Fruit fly (Drosophila melanogaster) whole organism, embryonic: ENCODE results near the gene CG14431.

Experiments used
- CG1024 ChIP-seq: fragments of 200-800 bp; sonication (Bioruptor generic); IDR thresholded peaks from 2 replicates; pipeline ENCODE4 v1.3.6; 2022; ENCODE audit warnings: missing biosample characterization, missing genetic modification characterization
- CG10654 ChIP-seq: fragments of 200-800 bp; sonication (Bioruptor generic); optimal IDR thresholded peaks from 2 replicates; lab custom pipeline; 2016; ENCODE audit warnings: missing biosample characterization, missing genetic modification characterization
- CG11456 ChIP-seq: fragments of 200-800 bp; sonication (Bioruptor generic); IDR thresholded peaks from 3 replicates; pipeline ENCODE4 v1.3.6; 2022; ENCODE audit warnings: missing biosample characterization, missing genetic modification characterization
- CG11504 ChIP-seq: fragments of 200-800 bp; sonication (Bioruptor generic); optimal IDR thresholded peaks from 3 replicates; lab custom pipeline; 2019; ENCODE audit warnings: missing biosample characterization, mild to moderate bottlenecking, missing genetic modification characterization, moderate library complexity
- CG12071 ChIP-seq: fragments of 200-800 bp; sonication (Bioruptor generic); optimal IDR thresholded peaks from 3 replicates; lab custom pipeline; 2018; ENCODE audit warnings: missing biosample characterization, mild to moderate bottlenecking, missing genetic modification characterization
- CG15479 ChIP-seq: fragments of 200-800 bp; sonication (Bioruptor generic); optimal IDR thresholded peaks from 3 replicates; lab custom pipeline; 2019; ENCODE audit warnings: missing biosample characterization, mild to moderate bottlenecking, missing genetic modification characterization, moderate library complexity
- CG1603 ChIP-seq: fragments of 200-800 bp; sonication (Bioruptor generic); optimal IDR thresholded peaks from 2 replicates; lab custom pipeline; 2019; ENCODE audit warnings: missing biosample characterization, mild to moderate bottlenecking, missing genetic modification characterization, moderate library complexity
- CG1792 ChIP-seq: fragments of 200-800 bp; sonication (Bioruptor generic); optimal IDR thresholded peaks from 2 replicates; lab custom pipeline; 2016; ENCODE audit warnings: missing biosample characterization, missing genetic modification characterization
- CG18011 ChIP-seq: fragments of 200-800 bp; sonication (Bioruptor generic); optimal IDR thresholded peaks from 2 replicates; lab custom pipeline; 2017; ENCODE audit warnings: missing biosample characterization, missing genetic modification characterization, mild to moderate bottlenecking, moderate library complexity, missing genotype
- CG18262 ChIP-seq: fragments of 200-800 bp; optimal IDR thresholded peaks from 3 replicates; lab custom pipeline; 2019; ENCODE audit warnings: missing biosample characterization, mild to moderate bottlenecking, missing genetic modification characterization, moderate library complexity
- CG2712 ChIP-seq: fragments of 200-800 bp; optimal IDR thresholded peaks from 3 replicates; lab custom pipeline; 2019; ENCODE audit warnings: missing biosample characterization, mild to moderate bottlenecking, missing genetic modification characterization, moderate library complexity
- CG3065 ChIP-seq: fragments of 200-800 bp; sonication (Bioruptor generic); optimal IDR thresholded peaks from 2 replicates; lab custom pipeline; 2016; ENCODE audit warnings: missing biosample characterization, missing genetic modification characterization
- CG3163 ChIP-seq: fragments of 200-800 bp; sonication (Bioruptor generic); optimal IDR thresholded peaks from 3 replicates; lab custom pipeline; 2016; ENCODE audit warnings: missing biosample characterization, missing genetic modification characterization
- CG3995 ChIP-seq: fragments of 200-800 bp; sonication (Bioruptor generic); optimal IDR thresholded peaks from 3 replicates; lab custom pipeline; 2016; ENCODE audit warnings: missing biosample characterization, missing genetic modification characterization
- CG4404 ChIP-seq: fragments of 200-800 bp; sonication (Bioruptor generic); IDR thresholded peaks from 2 replicates; pipeline ENCODE4 v1.3.6; 2022; ENCODE audit warnings: missing biosample characterization, missing genetic modification characterization
- CG4707 ChIP-seq: fragments of 200-800 bp; sonication (Bioruptor generic); optimal IDR thresholded peaks from 2 replicates; lab custom pipeline; 2018; ENCODE audit warnings: missing biosample characterization, mild to moderate bottlenecking, missing genetic modification characterization, moderate library complexity
- CG5245 ChIP-seq: fragments of 200-800 bp; sonication (Bioruptor generic); optimal IDR thresholded peaks from 3 replicates; lab custom pipeline; 2016; ENCODE audit warnings: missing biosample characterization, missing genetic modification characterization
- CG6854 ChIP-seq: fragments of 200-800 bp; sonication (Bioruptor generic); optimal IDR thresholded peaks from 3 replicates; lab custom pipeline; 2017; ENCODE audit warnings: missing biosample characterization, mild to moderate bottlenecking, missing genetic modification characterization
- CG7987 ChIP-seq: fragments of 200-800 bp; sonication (Bioruptor generic); optimal IDR thresholded peaks from 2 replicates; lab custom pipeline; 2018; ENCODE audit warnings: missing biosample characterization, mild to moderate bottlenecking, missing genetic modification characterization, moderate library complexity
- CG9215 ChIP-seq: fragments of 200-800 bp; sonication (Bioruptor generic); IDR thresholded peaks from 2 replicates; pipeline ENCODE4 v1.3.6; 2022; ENCODE audit warnings: missing biosample characterization, missing genetic modification characterization
- CG9437 ChIP-seq: fragments of 200-800 bp; sonication (Bioruptor generic); optimal IDR thresholded peaks from 2 replicates; lab custom pipeline; 2018; ENCODE audit warnings: missing biosample characterization, mild to moderate bottlenecking, missing genetic modification characterization
- Dek ChIP-seq: fragments of 200-800 bp; sonication (Bioruptor generic); optimal IDR thresholded peaks from 3 replicates; lab custom pipeline; 2019; ENCODE audit warnings: missing biosample characterization, mild to moderate bottlenecking, missing genetic modification characterization, moderate library complexity
- Fer1 ChIP-seq: fragments of 200-800 bp; sonication (Bioruptor generic); optimal IDR thresholded peaks from 2 replicates; lab custom pipeline; 2017; ENCODE audit warnings: missing biosample characterization, mild to moderate bottlenecking, missing genetic modification characterization
- HmgD ChIP-seq: fragments of 200-800 bp; sonication (Bioruptor generic); optimal IDR thresholded peaks from 3 replicates; lab custom pipeline; 2016; ENCODE audit warnings: missing biosample characterization, missing genetic modification characterization
- Max ChIP-seq: fragments of 200-800 bp; sonication (Bioruptor generic); optimal IDR thresholded peaks from 2 replicates; lab custom pipeline; 2016; ENCODE audit warnings: missing biosample characterization, mild to moderate bottlenecking, missing genetic modification characterization
- Ptx1 ChIP-seq: fragments of 200-800 bp; sonication (Bioruptor generic); IDR thresholded peaks from 2 replicates; pipeline ENCODE4 v1.3.6; 2022; ENCODE audit warnings: missing biosample characterization, missing genetic modification characterization
- al ChIP-seq: fragments of 200-800 bp; sonication (Bioruptor generic); IDR thresholded peaks from 2 replicates; pipeline ENCODE4 v1.3.6; 2022; ENCODE audit warnings: missing biosample characterization, missing genetic modification characterization
- amos ChIP-seq: fragments of 200-800 bp; sonication (Bioruptor generic); IDR thresholded peaks from 2 replicates; pipeline ENCODE4 v1.3.6; 2022; ENCODE audit warnings: missing biosample characterization, missing genetic modification characterization; ENCODE audit not compliant: partially characterized antibody
- btn ChIP-seq: fragments of 200-800 bp; sonication (Bioruptor generic); optimal IDR thresholded peaks from 2 replicates; lab custom pipeline; 2016; ENCODE audit warnings: missing biosample characterization, missing genetic modification characterization
- da ChIP-seq: fragments of 200-800 bp; sonication (Bioruptor generic); optimal IDR thresholded peaks from 2 replicates; lab custom pipeline; 2016; ENCODE audit warnings: missing biosample characterization, missing genetic modification characterization
- fd64A ChIP-seq: fragments of 200-800 bp; sonication (Bioruptor generic); optimal IDR thresholded peaks from 3 replicates; lab custom pipeline; 2018; ENCODE audit warnings: missing biosample characterization, mild to moderate bottlenecking, missing genetic modification characterization
- gfzf ChIP-seq: fragments of 200-800 bp; sonication (Bioruptor generic); optimal IDR thresholded peaks from 2 replicates; lab custom pipeline; 2016; ENCODE audit warnings: missing biosample characterization, mild to moderate bottlenecking, missing genetic modification characterization, moderate library complexity
- grau ChIP-seq: fragments of 200-800 bp; optimal IDR thresholded peaks from 3 replicates; lab custom pipeline; 2019; ENCODE audit warnings: missing biosample characterization, mild to moderate bottlenecking, missing genetic modification characterization, moderate library complexity
- gro ChIP-seq: fragments of 200-800 bp; sonication (Bioruptor generic); optimal IDR thresholded peaks from 2 replicates; lab custom pipeline; 2016; ENCODE audit warnings: missing biosample characterization, missing genetic modification characterization
- gsb ChIP-seq: fragments of 200-800 bp; sonication (Bioruptor generic); IDR thresholded peaks from 2 replicates; pipeline ENCODE4 v1.3.6; 2022; ENCODE audit warnings: missing biosample characterization, missing genetic modification characterization
- ken ChIP-seq: fragments of 200-800 bp; sonication (Bioruptor generic); IDR thresholded peaks from 3 replicates; pipeline ENCODE4 v1.3.6; 2022; ENCODE audit warnings: missing biosample characterization, missing genetic modification characterization
- lilli ChIP-seq: fragments of 200-800 bp; sonication (Bioruptor generic); optimal IDR thresholded peaks from 3 replicates; lab custom pipeline; 2016; ENCODE audit warnings: missing biosample characterization, missing genetic modification characterization
- maf-S ChIP-seq: fragments of 200-800 bp; sonication (Bioruptor generic); optimal IDR thresholded peaks from 2 replicates; lab custom pipeline; 2016; ENCODE audit warnings: missing biosample characterization, missing genetic modification characterization
- odd ChIP-seq: fragments of 200-800 bp; sonication (Bioruptor generic); optimal IDR thresholded peaks from 2 replicates; lab custom pipeline; 2017; ENCODE audit warnings: missing biosample characterization, mild to moderate bottlenecking, missing genetic modification characterization
- otp ChIP-seq: fragments of 200-800 bp; sonication (Bioruptor generic); IDR thresholded peaks from 3 replicates; pipeline ENCODE4, ENCODE4 v1.3.6; 2022; ENCODE audit warnings: missing biosample characterization, missing genetic modification characterization
- phol ChIP-seq: fragments of 200-800 bp; sonication (Bioruptor generic); optimal IDR thresholded peaks from 3 replicates; lab custom pipeline; 2018; ENCODE audit warnings: missing biosample characterization, mild to moderate bottlenecking, missing genetic modification characterization, moderate library complexity
- sc ChIP-seq, 3 experiments: fragments of >200 bp in 2 of 3; fragments of 200-800 bp in 1 of 3; sonication (Bioruptor generic) in 1 of 3; optimal IDR thresholded peaks; 2 replicates in 2 of 3; 3 replicates in 1 of 3; lab custom pipeline; 2017; ENCODE audit warnings: mild to moderate bottlenecking in 1 of 3, missing biosample characterization in 1 of 3, missing genetic modification characterization in 1 of 3, missing genetic modification reagents in 1 of 3
- slp2 ChIP-seq: fragments of 200-800 bp; sonication (Bioruptor generic); optimal IDR thresholded peaks from 2 replicates; lab custom pipeline; 2016; ENCODE audit warnings: missing biosample characterization, missing genetic modification characterization
- sqz ChIP-seq: fragments of 200-800 bp; sonication (Bioruptor generic); optimal IDR thresholded peaks from 3 replicates; lab custom pipeline; 2018; ENCODE audit warnings: missing biosample characterization, mild to moderate bottlenecking, missing genetic modification characterization
- sr ChIP-seq: fragments of 200-800 bp; sonication (Bioruptor generic); IDR thresholded peaks from 3 replicates; pipeline ENCODE4 v1.3.6; 2022; ENCODE audit warnings: missing biosample characterization, missing genetic modification characterization
- stc ChIP-seq: fragments of 200-800 bp; sonication (Bioruptor generic); IDR thresholded peaks from 2 replicates; pipeline ENCODE4 v1.3.6; 2022; ENCODE audit warnings: missing biosample characterization, missing genetic modification characterization
- tna ChIP-seq: fragments of 200-800 bp; sonication (Bioruptor generic); IDR thresholded peaks from 2 replicates; pipeline ENCODE4 v1.3.6; 2022; ENCODE audit warnings: missing biosample characterization, missing genetic modification characterization; ENCODE audit not compliant: partially characterized antibody
- trem ChIP-seq: fragments of 200-800 bp; optimal IDR thresholded peaks from 3 replicates; lab custom pipeline; 2019; ENCODE audit warnings: missing biosample characterization, mild to moderate bottlenecking, missing genetic modification characterization, moderate library complexity

The CG14431 gene

dm6 chrX:6867175-6868023, 40.7 kb upstream of the CG14431 start, which contains the start of gene CG14434 (continued):
- TF ChIP-seq maf-S (GFP tag; lab: Kevin White, UChicago), result no peak
- TF ChIP-seq CG18262 (tag; lab: Kevin White, UChicago), result peak; percentile 96
- TF ChIP-seq stc (GFP tag; lab: Robert Waterston, UW), result no peak
- TF ChIP-seq slp2 (GFP tag; lab: Kevin White, UChicago), result peak; percentile 56
- TF ChIP-seq CG4707, result no peak
- peak; percentile 82 for TF ChIP-seq grau
- TF ChIP-seq CG3163 (GFP tag; lab: Kevin White, UChicago), result no peak
- peak; percentile 62 for TF ChIP-seq CG6854 (GFP tag; lab: Kevin White, UChicago)
- TF ChIP-seq btn (GFP tag; lab: Kevin White, UChicago), result no peak
- no peak for TF ChIP-seq gfzf (GFP tag; lab: Kevin White, UChicago)
- no peak for TF ChIP-seq sqz (GFP tag; lab: Kevin White, UChicago)
- peak; percentile 76 for TF ChIP-seq Max (GFP tag; lab: Kevin White, UChicago)
- peak; percentile 88 for TF ChIP-seq phol (tag; lab: Kevin White, UChicago)
- no peak for TF ChIP-seq otp (GFP tag; lab: Robert Waterston, UW)
- no peak for TF ChIP-seq CG12071 (GFP tag; lab: Kevin White, UChicago)
- TF ChIP-seq CG5245 (GFP tag; lab: Kevin White, UChicago), result peak; percentile 59
- no peak for TF ChIP-seq gsb
- TF ChIP-seq amos (GFP tag; lab: Robert Waterston, UW), result 0 out of 2 replicates have a peak, but pooled peaks have one; percentile 6
- TF ChIP-seq odd (GFP tag; lab: Kevin White, UChicago), result peak; percentile 86
- no peak for TF ChIP-seq da (GFP tag; lab: Kevin White, UChicago)
- peak; percentile 17 for TF ChIP-seq CG3065 (GFP tag; lab: Kevin White, UChicago)
- TF ChIP-seq Fer1 (GFP tag; lab: Kevin White, UChicago), result peak; percentile 60
- 0 out of 2 replicates have a peak, but pooled peaks have one; percentile 24 for TF ChIP-seq al (GFP tag; lab: Robert Waterston, UW)
- TF ChIP-seq CG11504, result peak; percentile 90
- peak; percentile 37 for TF ChIP-seq CG18011 (GFP tag; lab: Kevin White, UChicago)
- peak; percentile 64 for TF ChIP-seq Ptx1 (GFP tag; lab: Robert Waterston, UW)
- peak; percentile 55 for TF ChIP-seq CG10654 (GFP tag; lab: Kevin White, UChicago)
- no peak for TF ChIP-seq sc (optimal IDR thresholded peaks at IDR 0.05; lab: Kevin White, UChicago)
- TF ChIP-seq sc (GFP tag; optimal IDR thresholded peaks at IDR 0.05; lab: Kevin White, UChicago), result peak; percentile 87
- TF ChIP-seq CG15479 (GFP tag; lab: Kevin White, UChicago), result no peak
- peak; percentile 34 for TF ChIP-seq CG3995 (GFP tag; lab: Kevin White, UChicago)
- TF ChIP-seq CG11456 (GFP tag; lab: Robert Waterston, UW), result no peak; the same call in 2 of the 3 replicates
- TF ChIP-seq sr (GFP tag; lab: Robert Waterston, UW), result peak; percentile 45; the same call in 1 of the 3 replicates
- peak; percentile 49; the same call in 1 of the 3 replicates for TF ChIP-seq ken (GFP tag; lab: Robert Waterston, UW)
- TF ChIP-seq tna, result no peak
- TF ChIP-seq CG9437 (GFP tag; lab: Kevin White, UChicago), result peak; percentile 92
- TF ChIP-seq CG7987, result no peak
- peak; percentile 81 for TF ChIP-seq CG2712 (tag; lab: Kevin White, UChicago)
- peak; percentile 40 for TF ChIP-seq Dek
- TF ChIP-seq CG4404 (GFP tag; lab: Robert Waterston, UW), result peak; percentile 49
- peak; percentile 31 for TF ChIP-seq CG1792
- TF ChIP-seq CG9215 (GFP tag; lab: Robert Waterston, UW), result peak; percentile 56
- no peak for TF ChIP-seq CG1024 (GFP tag; lab: Robert Waterston, UW)
- peak; percentile 45 for TF ChIP-seq trem
- no peak for TF ChIP-seq HmgD (GFP tag; lab: Kevin White, UChicago)
- TF ChIP-seq fd64A, result no peak
- peak; percentile 12 for TF ChIP-seq CG1603 (tag; lab: Kevin White, UChicago)
- TF ChIP-seq lilli (GFP tag; lab: Kevin White, UChicago), result peak; percentile 74
- peak; percentile 14 for TF ChIP-seq gro (GFP tag; lab: Kevin White, UChicago)
